Fruit fly (Drosophila melanogaster): ENCODE data around the gene CG42238.

Gene CG42238

DNA sequence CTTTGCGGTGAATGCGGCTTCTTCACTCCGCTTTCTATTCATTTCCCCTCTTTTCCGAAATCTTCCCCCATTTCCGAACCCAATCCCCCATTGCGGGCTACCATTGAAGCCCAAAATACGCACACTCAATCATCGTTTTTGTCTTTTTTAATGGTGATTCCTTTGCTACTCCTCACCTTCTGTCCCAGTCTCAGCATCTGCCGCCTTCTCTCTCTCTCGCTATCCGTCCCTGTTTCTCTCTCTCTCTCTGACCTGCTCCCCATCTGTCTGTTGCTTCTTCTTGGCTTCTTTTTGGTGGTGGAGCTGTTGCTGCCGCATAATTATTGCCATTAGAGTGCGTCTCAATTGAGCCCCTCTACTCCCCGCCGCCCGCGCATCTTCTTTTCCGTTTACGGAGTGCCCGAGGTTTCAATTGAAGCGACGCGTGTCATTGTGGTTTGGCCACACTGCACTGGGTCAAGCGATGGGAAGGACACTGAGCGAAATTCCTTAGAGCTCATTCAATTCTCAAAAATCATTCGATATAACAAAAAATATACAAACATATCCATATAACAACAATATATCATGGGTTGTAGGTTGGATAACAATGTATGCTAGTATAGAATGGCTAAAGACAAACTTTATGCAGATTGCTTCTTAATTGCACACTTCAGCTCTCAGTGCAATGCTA lies 106.9 kb downstream of the CG42238 start (continued):
- TF ChIP-seq ey (GFP tag; optimal IDR thresholded peaks at IDR 0.05) (peak; percentile 29), Dif (GFP tag; optimal IDR thresholded peaks at IDR 0.05; ENCODE audit: partially characterized antibody) (no peak), jim (GFP tag; optimal IDR thresholded peaks at IDR 0.05) (no peak), N (GFP tag; optimal IDR thresholded peaks at IDR 0.05) (no peak), Mio (GFP tag; optimal IDR thresholded peaks at IDR 0.05) (no peak), Hr83 (GFP tag; optimal IDR thresholded peaks at IDR 0.05; ENCODE audit: poor library complexity, severe bottlenecking) (no peak), psq (GFP tag; optimal IDR thresholded peaks at IDR 0.05) (peak; percentile 14), sage (GFP tag; optimal IDR thresholded peaks at IDR 0.05) (no peak), foxo (GFP tag; optimal IDR thresholded peaks at IDR 0.05) (peak in 1 of 2 experiments; percentile 10), h (GFP tag; optimal IDR thresholded peaks at IDR 0.05) (peak; percentile 47), Hr78 (GFP tag; optimal IDR thresholded peaks at IDR 0.05) (no peak), Rel (GFP tag; optimal IDR thresholded peaks at IDR 0.05) (no peak), Rel (tag; optimal IDR thresholded peaks at IDR 0.05) (no peak), lola (GFP tag; optimal IDR thresholded peaks at IDR 0.05) (no peak), pan (optimal IDR thresholded peaks at IDR 0.05) (no peak)

dm6 chr2L:20944342-20944741 lies 107.6 kb downstream of the CG42238 start:
- TF ChIP-seq sv (GFP tag; optimal IDR thresholded peaks at IDR 0.05), result no peak
- TF ChIP-seq Rel (GFP tag; optimal IDR thresholded peaks at IDR 0.05), result no peak
- no peak for TF ChIP-seq Rel (tag; optimal IDR thresholded peaks at IDR 0.05)
- no peak for TF ChIP-seq Mio (GFP tag; optimal IDR thresholded peaks at IDR 0.05)
- TF ChIP-seq Hr78 (GFP tag; optimal IDR thresholded peaks at IDR 0.05), result no peak
- TF ChIP-seq fru (GFP tag; optimal IDR thresholded peaks at IDR 0.05), result peak; percentile 19
- TF ChIP-seq Hr83 (GFP tag; optimal IDR thresholded peaks at IDR 0.05; ENCODE audit: poor library complexity, severe bottlenecking), result no peak
- no peak for TF ChIP-seq woc (GFP tag; optimal IDR thresholded peaks at IDR 0.05)
- TF ChIP-seq h (GFP tag; optimal IDR thresholded peaks at IDR 0.05), result peak; percentile 14
- TF ChIP-seq N (GFP tag; optimal IDR thresholded peaks at IDR 0.05), result no peak
- TF ChIP-seq Dif (GFP tag; optimal IDR thresholded peaks at IDR 0.05; ENCODE audit: partially characterized antibody), result no peak
- TF ChIP-seq foxo (GFP tag; optimal IDR thresholded peaks at IDR 0.05), result peak in 1 of 2 experiments; percentile 20
- peak; percentile 16 for TF ChIP-seq ey (GFP tag; optimal IDR thresholded peaks at IDR 0.05)
- TF ChIP-seq GATAd (GFP tag; optimal IDR thresholded peaks at IDR 0.05), result no peak
- no peak for TF ChIP-seq psq (GFP tag; optimal IDR thresholded peaks at IDR 0.05)

- TF ChIP-seq pan (optimal IDR thresholded peaks at IDR 0.05) (no peak), CrebA (GFP tag; optimal IDR thresholded peaks at IDR 0.05; ENCODE audit: borderline replicate concordance) (no peak), dsf (GFP tag; optimal IDR thresholded peaks at IDR 0.05; ENCODE audit: borderline replicate concordance) (no peak), sage (GFP tag; optimal IDR thresholded peaks at IDR 0.05) (no peak), dl (GFP tag; optimal IDR thresholded peaks at IDR 0.05; ENCODE audit: insufficient read depth in 1 of 2, partially characterized antibody in 2 of 2) (no peak)
These were observed 108.8 kb downstream of the CG42238 start for dm6 chr2L:20943148-20943547.

DNA sequence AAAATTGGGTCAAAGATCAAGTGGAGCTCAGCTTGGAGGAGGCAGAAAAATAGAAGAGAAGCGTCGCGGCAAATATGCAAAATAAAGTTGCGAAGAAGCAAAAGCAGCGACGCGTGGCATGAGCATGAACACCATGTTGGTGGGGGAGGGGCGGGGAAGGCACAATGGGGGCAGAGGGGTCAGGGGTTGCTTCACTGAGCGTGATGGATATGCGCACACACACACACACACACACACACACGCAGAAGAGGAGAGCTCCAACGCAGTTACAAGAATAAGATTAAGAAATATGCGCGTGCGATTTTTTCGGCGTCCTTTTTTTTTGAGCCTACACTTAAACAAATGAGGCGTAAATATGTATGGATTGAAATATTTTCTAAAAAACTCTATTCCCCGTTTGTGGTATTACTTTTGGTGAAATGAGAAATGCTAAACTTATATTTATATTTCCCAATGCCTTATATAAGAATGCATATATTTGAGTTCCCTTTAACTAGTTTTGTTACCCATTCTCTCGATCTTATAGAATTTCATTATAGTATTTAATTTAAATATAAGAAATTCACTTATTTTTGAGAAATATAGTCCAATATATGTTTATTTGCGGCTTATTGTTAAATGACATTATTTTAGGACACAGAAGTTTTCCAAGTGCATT lies 109.6 kb downstream of the CG42238 start:
- TF ChIP-seq Dfd (GFP tag; optimal IDR thresholded peaks at IDR 0.05) (peak; percentile 60), Vsx2 (GFP tag; optimal IDR thresholded peaks at IDR 0.05; ENCODE audit: partially characterized antibody) (no peak)

DNA sequence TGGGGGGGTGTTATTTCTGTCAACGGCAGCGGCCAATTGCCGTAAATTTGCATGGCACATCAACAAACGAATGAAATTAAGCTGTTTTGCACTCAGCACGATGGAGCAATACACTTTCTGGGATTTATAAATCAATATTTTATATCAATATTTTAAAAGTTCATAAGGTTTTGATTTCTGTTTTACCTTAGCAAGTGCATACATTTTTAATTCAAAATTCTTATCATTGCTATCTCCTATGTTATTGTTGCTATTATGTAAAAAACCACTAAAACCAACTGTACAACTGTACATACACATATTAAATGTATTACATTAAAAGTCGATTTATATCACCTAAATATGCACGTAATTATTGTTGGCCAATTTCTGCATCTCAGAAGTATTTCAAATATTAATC lies 111.2 kb downstream of the CG42238 start:
- TF ChIP-seq ey (GFP tag; optimal IDR thresholded peaks at IDR 0.05) (no peak), rgr (GFP tag; optimal IDR thresholded peaks at IDR 0.05) (no peak), CG9705 (GFP tag; optimal IDR thresholded peaks at IDR 0.05) (no peak), Mio (GFP tag; optimal IDR thresholded peaks at IDR 0.05) (no peak), lola (GFP tag; optimal IDR thresholded peaks at IDR 0.05) (no peak)

DNA sequence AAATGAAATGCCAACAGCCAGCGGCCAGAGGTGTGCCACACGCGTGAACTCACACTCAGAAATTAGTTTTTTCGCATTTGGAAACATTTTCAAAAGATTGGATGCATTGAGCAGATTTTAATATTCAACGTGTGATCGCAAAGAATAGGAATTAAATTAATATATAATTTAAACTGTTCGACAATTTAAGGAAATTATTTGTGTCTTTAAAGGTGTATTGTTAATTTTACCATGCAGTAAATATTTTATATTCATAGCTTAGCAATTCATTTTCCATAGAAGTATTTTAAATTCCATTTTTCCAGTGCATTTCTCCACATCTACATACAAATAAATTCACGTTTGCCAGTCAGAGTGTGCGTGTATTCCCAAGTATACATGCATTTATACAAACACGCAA lies 112.3 kb downstream of the CG42238 start:
- no peak for TF ChIP-seq sv (GFP tag; optimal IDR thresholded peaks at IDR 0.05)
- TF ChIP-seq Sp1 (GFP tag; optimal IDR thresholded peaks at IDR 0.05), result peak; percentile 16
- peak; percentile 26 for TF ChIP-seq OdsH (GFP tag; optimal IDR thresholded peaks at IDR 0.05)
- TF ChIP-seq foxo (GFP tag; optimal IDR thresholded peaks at IDR 0.05), result peak in 1 of 2 experiments; percentile 24
- peak; percentile 10 for TF ChIP-seq HLH106 (tag; optimal IDR thresholded peaks at IDR 0.05)
- TF ChIP-seq jim (GFP tag; optimal IDR thresholded peaks at IDR 0.05), result no peak
